Worm (Caenorhabditis elegans) whole organism, young adult: ENCODE data around the gene cox-6A.

Experiments
- F57A8.1 ChIP-seq: fragments of 200-800 bp; sonication (Bioruptor generic); optimal IDR thresholded peaks from 2 replicates; lab custom pipeline; 2018; ENCODE audit warnings: mild to moderate bottlenecking, missing genetic modification characterization, moderate library complexity, missing compliant biosample characterization
- unc-130 ChIP-seq: sonication (generic microtip); optimal IDR thresholded peaks from 2 replicates; lab custom pipeline; 2016; ENCODE audit warnings: missing genetic modification reagents, missing genetic modification characterization, missing compliant biosample characterization

- TF ChIP-seq F57A8.1 (GFP tag; lab: Kevin White, UChicago) (no peak), unc-130 (no peak)
Measured at ce11 chrIII:5105485-5105884, 24.0 kb downstream of the cox-6A start.
